Fruit fly (Drosophila melanogaster) S2 (cell line): ENCODE results near the gene Dif.

Source experiments
- CG8478 ChIP-seq: fragments of >200 bp; optimal IDR thresholded peaks from 2 replicates; lab custom pipeline; 2018
- CTCF ChIP-seq, 2 experiments: fragments of >200 bp; optimal IDR thresholded peaks; 2 replicates each; lab custom pipeline; 2018

Gene Dif

DNA sequence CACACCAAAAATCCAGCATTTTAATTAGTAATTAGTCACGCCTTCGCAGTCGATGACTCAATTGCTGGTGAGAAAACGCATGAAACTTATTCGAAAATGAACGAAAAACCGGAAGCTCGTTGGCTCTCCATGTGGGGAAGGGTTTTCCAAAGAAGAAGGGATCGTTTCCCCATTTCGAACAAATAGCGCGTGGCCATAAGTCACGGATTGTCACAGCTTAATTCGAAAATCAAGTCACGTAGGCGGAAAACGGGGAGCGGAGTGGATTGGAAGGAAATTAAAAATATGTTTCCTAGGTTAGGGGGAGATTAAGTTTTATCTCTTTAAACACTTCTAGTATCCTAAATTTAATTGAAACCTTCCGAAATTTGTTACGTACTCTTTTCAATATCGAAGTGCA lies 51.3 kb downstream of the Dif start:
- TF ChIP-seq CG8478 (lab: Kevin White, UChicago) (no peak), CTCF (optimal IDR thresholded peaks at IDR 0.05; lab: Kevin White, UChicago) (no peak)

DNA sequence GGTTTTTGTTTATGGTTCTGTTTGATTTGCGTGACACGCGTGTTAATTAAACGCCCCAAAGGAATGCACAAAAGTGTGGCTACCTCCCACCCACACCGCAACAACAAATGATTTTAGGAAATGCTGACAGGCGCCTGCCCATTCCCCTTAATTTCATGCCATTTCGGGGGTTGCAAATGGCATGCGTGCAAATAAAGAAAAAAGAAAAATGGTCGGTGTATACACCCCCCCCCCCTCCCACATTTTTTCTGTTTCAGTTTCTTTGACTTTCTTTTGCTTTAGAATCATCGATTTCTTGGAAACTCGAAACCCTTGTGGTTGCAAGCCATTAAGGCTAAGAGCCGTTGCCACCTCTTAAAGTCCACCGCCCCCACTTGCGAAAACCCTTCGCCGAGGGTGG lies 51.9 kb downstream of the Dif start:
- TF ChIP-seq CG8478 (lab: Kevin White, UChicago) = no peak
- TF ChIP-seq CTCF (optimal IDR thresholded peaks at IDR 0.05; lab: Kevin White, UChicago) = no peak

DNA sequence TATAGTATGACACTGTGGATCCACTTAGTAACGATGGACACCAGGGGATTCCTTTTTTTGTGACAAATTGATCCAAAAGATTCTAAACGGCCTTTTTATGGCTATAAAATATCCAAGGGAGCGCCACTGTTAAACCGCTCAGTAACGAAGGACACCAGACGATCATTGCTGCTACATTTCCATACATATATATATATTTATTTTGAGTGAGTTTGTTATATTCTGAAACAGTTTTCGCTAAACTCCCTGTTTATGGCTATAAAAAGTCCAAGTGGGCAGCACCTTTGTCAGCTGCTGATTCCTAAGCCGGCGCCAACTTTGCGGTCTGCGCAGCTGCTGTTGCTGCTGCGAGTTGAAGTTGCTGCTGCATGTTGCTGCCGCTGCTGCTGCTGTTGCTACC lies 52.5 kb downstream of the Dif start:
- TF ChIP-seq CTCF (optimal IDR thresholded peaks at IDR 0.05; lab: Kevin White, UChicago) (no peak), CG8478 (lab: Kevin White, UChicago) (no peak)

DNA sequence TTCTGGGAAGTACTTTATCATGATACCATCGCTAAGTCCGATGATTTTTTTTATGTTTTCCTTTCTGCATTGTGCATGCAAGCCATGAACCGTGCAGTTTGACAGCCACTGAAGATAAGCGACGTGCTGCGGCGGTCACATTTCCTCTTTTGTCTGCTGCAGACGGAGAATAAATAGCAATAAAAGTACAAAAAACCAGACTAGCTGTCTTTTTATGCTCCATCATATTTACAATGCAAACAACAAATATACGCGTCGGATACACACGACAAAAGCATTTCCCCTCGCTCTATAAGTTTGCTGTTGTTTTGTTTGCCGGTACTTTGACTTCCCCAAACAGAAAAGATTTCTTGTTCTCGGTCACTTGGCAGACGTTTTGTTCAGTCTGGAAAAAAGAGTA lies 53.1 kb downstream of the Dif start:
- TF ChIP-seq CG8478 (lab: Kevin White, UChicago) = no peak
- TF ChIP-seq CTCF (optimal IDR thresholded peaks at IDR 0.05; lab: Kevin White, UChicago) = no peak

DNA sequence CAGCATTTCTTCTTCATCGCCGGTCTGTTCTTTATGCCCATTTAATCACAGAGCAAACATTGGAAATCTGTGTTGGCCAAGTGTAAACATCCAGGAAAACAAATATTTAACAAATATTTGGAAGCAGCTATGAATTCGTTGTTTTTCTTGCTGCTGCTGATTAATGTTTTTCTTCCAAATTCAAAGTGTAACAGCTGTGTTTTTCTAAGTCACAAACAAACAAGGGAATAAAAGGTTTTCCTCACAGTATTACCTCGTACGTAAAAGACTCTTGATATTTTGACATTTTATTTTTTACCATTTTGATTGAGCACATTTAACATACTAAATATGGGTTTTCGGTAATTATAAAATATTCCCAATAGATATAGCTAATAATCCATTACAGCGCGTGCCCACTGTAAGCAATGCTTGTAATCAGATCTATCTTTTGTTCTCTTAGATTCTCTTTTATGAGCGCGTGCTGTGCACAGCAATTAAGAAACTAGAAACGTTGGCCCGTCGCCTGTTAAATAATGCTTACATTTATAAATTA lies 54.1 kb downstream of the Dif start:
- no peak for TF ChIP-seq CTCF (optimal IDR thresholded peaks at IDR 0.05; lab: Kevin White, UChicago)
- TF ChIP-seq CG8478 (lab: Kevin White, UChicago) = no peak

DNA sequence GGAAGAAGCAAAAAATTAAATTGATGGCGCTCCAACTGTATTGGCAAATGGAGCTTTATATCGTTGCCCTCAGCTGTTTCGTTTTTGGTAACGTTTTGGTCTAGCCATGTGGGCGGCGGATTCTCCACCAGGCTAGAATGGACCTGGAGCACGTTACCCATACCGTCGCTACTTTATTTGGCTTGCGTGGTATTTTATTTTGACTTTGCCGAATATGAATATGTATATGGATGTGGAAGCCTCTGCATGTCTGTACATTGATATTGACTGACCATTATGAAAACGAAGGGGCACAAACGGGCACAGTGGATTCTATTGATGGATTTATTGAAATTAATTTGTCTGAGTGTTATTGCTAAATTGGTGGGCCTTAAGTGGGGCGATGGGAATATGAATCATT lies 55.1 kb downstream of the Dif start:
- TF ChIP-seq CTCF (optimal IDR thresholded peaks at IDR 0.05; lab: Kevin White, UChicago) (no peak), CG8478 (lab: Kevin White, UChicago) (no peak)

DNA sequence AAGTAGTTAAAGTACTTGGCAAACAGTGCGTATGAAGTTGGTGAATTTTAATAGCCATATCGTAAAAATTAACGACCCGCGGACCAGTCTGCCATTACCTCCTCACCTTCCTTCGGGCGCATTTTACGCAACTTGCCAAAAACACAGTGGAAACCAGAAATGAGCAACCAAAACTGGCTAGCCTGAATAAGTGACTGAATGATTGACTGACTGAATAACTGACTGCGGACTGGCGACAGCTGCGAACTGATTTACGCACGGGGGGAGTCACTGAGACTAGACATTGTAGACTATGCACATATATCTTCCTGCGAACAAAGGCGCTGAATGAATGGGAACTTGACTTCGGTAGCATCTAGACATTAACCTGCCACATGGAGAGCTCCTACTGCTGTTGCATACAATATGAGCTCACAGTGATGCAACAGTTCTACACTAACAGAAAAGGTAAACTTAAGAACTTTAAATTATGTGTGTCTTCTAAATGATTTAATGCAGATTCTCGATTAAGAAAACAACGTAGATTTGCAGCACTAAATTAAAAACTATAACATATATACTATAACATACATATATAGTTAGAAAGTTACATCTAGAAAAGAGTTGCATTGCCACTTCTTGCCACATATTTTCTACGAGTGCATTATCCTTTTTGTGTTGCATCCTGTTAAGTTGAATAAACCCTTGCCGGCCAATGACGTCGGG lies 56.9 kb downstream of the Dif start:
- TF ChIP-seq CG8478 (lab: Kevin White, UChicago) = no peak
- TF ChIP-seq CTCF (optimal IDR thresholded peaks at IDR 0.05; lab: Kevin White, UChicago) = no peak

DNA sequence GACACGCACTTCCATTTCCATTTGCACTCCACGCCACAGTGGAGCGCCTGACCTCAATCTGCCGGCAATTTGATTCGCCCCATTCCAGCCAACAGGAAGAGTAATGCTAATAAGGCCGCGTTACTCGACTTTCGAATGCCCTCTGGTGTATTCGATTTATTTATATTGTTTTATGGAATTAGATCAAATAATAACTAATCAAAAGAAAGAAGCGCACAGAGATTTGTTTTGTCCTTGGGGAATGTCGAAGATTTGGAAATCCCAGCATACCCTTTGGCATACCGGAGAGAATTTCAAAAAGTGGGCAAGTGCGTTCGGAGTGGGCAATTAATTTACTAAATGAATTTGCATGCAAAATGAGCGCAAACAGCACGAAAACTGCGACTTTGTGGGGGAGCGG lies 58.1 kb downstream of the Dif start:
- TF ChIP-seq CG8478 (lab: Kevin White, UChicago) (no peak), CTCF (optimal IDR thresholded peaks at IDR 0.05; lab: Kevin White, UChicago) (no peak)

DNA sequence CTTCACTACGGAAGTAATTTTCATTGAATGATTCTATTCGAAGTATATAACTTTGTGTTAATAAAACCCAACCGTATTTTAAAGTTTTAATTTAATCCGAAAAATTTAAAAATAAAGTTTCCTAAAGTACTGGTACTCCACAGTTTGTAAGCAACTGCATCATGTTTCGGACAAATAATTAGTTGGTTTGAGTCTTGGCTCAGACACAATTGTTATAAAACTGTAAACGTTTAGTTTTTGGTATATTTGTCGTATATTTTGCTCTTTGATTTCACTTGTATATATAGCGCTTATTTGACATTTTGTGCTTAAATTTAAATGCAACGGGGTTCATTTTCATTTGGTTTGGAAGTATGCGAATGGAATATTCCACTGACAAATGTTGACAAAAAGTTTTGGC lies 64.5 kb downstream of the Dif start:
- TF ChIP-seq CG8478 (lab: Kevin White, UChicago) (no peak), CTCF (optimal IDR thresholded peaks at IDR 0.05; lab: Kevin White, UChicago) (peak in 1 of 2 experiments; percentile 64)
